Fruit fly (Drosophila melanogaster) whole organism, embryonic: ENCODE data around the gene CG31445.

Experiments used
- CG10979 ChIP-seq: fragments of 200-800 bp; sonication (Bioruptor generic); optimal IDR thresholded peaks from 2 replicates; lab custom pipeline; 2018; ENCODE audit warnings: missing biosample characterization, mild to moderate bottlenecking, missing genetic modification characterization, moderate library complexity
- CG14050 ChIP-seq: fragments of 200-800 bp; sonication (Bioruptor generic); IDR thresholded peaks from 3 replicates; pipeline ENCODE4 v1.3.6; 2022; ENCODE audit warnings: missing biosample characterization, missing genetic modification characterization
- CG15696 ChIP-seq: fragments of 200-800 bp; sonication (Bioruptor generic); optimal IDR thresholded peaks from 2 replicates; lab custom pipeline; 2019; ENCODE audit warnings: missing biosample characterization, mild to moderate bottlenecking, missing genetic modification characterization, moderate library complexity
- CG18599 ChIP-seq: fragments of 200-800 bp; sonication (Bioruptor generic); optimal IDR thresholded peaks from 3 replicates; lab custom pipeline; 2017; ENCODE audit warnings: missing biosample characterization, missing genetic modification characterization, mild to moderate bottlenecking, moderate library complexity, missing genetic modification reagents
- CG2712 ChIP-seq: fragments of 200-800 bp; optimal IDR thresholded peaks from 3 replicates; lab custom pipeline; 2019; ENCODE audit warnings: missing biosample characterization, mild to moderate bottlenecking, missing genetic modification characterization, moderate library complexity
- CG2889 ChIP-seq: fragments of 200-800 bp; sonication (Bioruptor generic); IDR thresholded peaks from 3 replicates; pipeline ENCODE4 v1.3.6; 2022; ENCODE audit warnings: missing biosample characterization, missing genetic modification characterization
- CG32767 ChIP-seq: fragments of 200-800 bp; sonication (Bioruptor generic); IDR thresholded peaks from 2 replicates; pipeline ENCODE4 v1.3.6; 2022; ENCODE audit warnings: missing biosample characterization, missing genetic modification characterization
- CG3726 ChIP-seq: fragments of 200-800 bp; sonication (Bioruptor generic); IDR thresholded peaks from 3 replicates; pipeline ENCODE4, ENCODE4 v1.3.6; 2022; ENCODE audit warnings: missing biosample characterization, missing genetic modification characterization
- CG4820 ChIP-seq: fragments of 200-800 bp; sonication (Bioruptor generic); optimal IDR thresholded peaks from 3 replicates; lab custom pipeline; 2016; ENCODE audit warnings: missing biosample characterization, missing genetic modification characterization
- CG8944 ChIP-seq: fragments of 200-800 bp; sonication (Bioruptor generic); optimal IDR thresholded peaks from 3 replicates; lab custom pipeline; 2016; ENCODE audit warnings: missing biosample characterization, missing genetic modification characterization
- Dad ChIP-seq: fragments of 200-800 bp; sonication (Bioruptor generic); optimal IDR thresholded peaks from 3 replicates; lab custom pipeline; 2016; ENCODE audit warnings: missing biosample characterization, missing genetic modification characterization
- Fer3 ChIP-seq: fragments of 200-800 bp; sonication (Bioruptor generic); optimal IDR thresholded peaks from 2 replicates; lab custom pipeline; 2018; ENCODE audit warnings: missing biosample characterization, mild to moderate bottlenecking, missing genetic modification characterization, moderate library complexity
- Gsc ChIP-seq: fragments of 200-800 bp; sonication (Bioruptor generic); IDR thresholded peaks from 2 replicates; pipeline ENCODE4 v1.3.6; 2022; ENCODE audit warnings: missing biosample characterization, missing genetic modification characterization
- H2.0 ChIP-seq: fragments of 200-800 bp; sonication (Bioruptor generic); IDR thresholded peaks from 2 replicates; pipeline ENCODE4 v1.3.6; 2022; ENCODE audit warnings: missing biosample characterization, missing genetic modification characterization
- Hmx ChIP-seq: fragments of 200-800 bp; sonication (Bioruptor generic); optimal IDR thresholded peaks from 2 replicates; lab custom pipeline; 2016; ENCODE audit warnings: missing biosample characterization, missing genetic modification characterization
- NfI ChIP-seq: fragments of 200-800 bp; sonication (Bioruptor generic); optimal IDR thresholded peaks from 3 replicates; lab custom pipeline; 2018; ENCODE audit warnings: missing biosample characterization, mild to moderate bottlenecking, missing genetic modification characterization, moderate library complexity
- Sox102F ChIP-seq: fragments of 200-800 bp; sonication (Bioruptor generic); optimal IDR thresholded peaks from 2 replicates; lab custom pipeline; 2018; ENCODE audit warnings: missing biosample characterization, mild to moderate bottlenecking, missing genetic modification characterization, moderate library complexity
- Sry-β ChIP-seq: fragments of 200-800 bp; sonication (Bioruptor generic); optimal IDR thresholded peaks from 2 replicates; lab custom pipeline; 2018; ENCODE audit warnings: missing biosample characterization, mild to moderate bottlenecking, missing genetic modification characterization, moderate library complexity
- Stat92E ChIP-seq, 3 experiments: fragments of >200 bp in 2 of 3; fragments of 200-800 bp in 1 of 3; sonication (Bioruptor generic) in 1 of 3; optimal IDR thresholded peaks; 2 replicates each; lab custom pipeline; 2017 to 2019; ENCODE audit warnings: missing biosample characterization in 3 of 3, missing genetic modification characterization in 3 of 3, mild to moderate bottlenecking in 1 of 3, moderate library complexity in 1 of 3
- bab2 ChIP-seq: fragments of 200-800 bp; sonication (Bioruptor generic); optimal IDR thresholded peaks from 2 replicates; lab custom pipeline; 2016; ENCODE audit warnings: missing biosample characterization, missing genetic modification characterization
- bcd ChIP-seq: fragments of 200-800 bp; sonication (Bioruptor generic); optimal IDR thresholded peaks from 2 replicates; lab custom pipeline; 2017; ENCODE audit warnings: missing biosample characterization, mild to moderate bottlenecking, missing genetic modification characterization
- chn ChIP-seq: fragments of 200-800 bp; sonication (Bioruptor generic); optimal IDR thresholded peaks from 2 replicates; lab custom pipeline; 2016; ENCODE audit warnings: missing biosample characterization, missing genetic modification characterization
- danr ChIP-seq: fragments of 200-800 bp; sonication (Bioruptor generic); IDR thresholded peaks from 2 replicates; pipeline ENCODE4 v1.3.6; 2022; ENCODE audit warnings: missing biosample characterization, missing genetic modification characterization
- dmrt11E ChIP-seq: fragments of 200-800 bp; sonication (Bioruptor generic); optimal IDR thresholded peaks from 3 replicates; lab custom pipeline; 2018; ENCODE audit warnings: missing biosample characterization, mild to moderate bottlenecking, missing genetic modification characterization, moderate library complexity
- en ChIP-seq: fragments of 200-800 bp; sonication (Bioruptor generic); optimal IDR thresholded peaks from 2 replicates; lab custom pipeline; 2016; ENCODE audit warnings: missing biosample characterization, missing genetic modification characterization
- eve ChIP-seq, 2 experiments: fragments of >200 bp; optimal IDR thresholded peaks; 2 replicates each; lab custom pipeline; 2017; ENCODE audit warnings: missing biosample characterization in 2 of 2, missing genetic modification characterization in 2 of 2
- gem ChIP-seq: fragments of 200-800 bp; sonication (Bioruptor generic); optimal IDR thresholded peaks from 2 replicates; lab custom pipeline; 2019; ENCODE audit warnings: missing biosample characterization, mild to moderate bottlenecking, missing genetic modification characterization, moderate library complexity
- kni ChIP-seq: fragments of 200-800 bp; sonication (Bioruptor generic); optimal IDR thresholded peaks from 3 replicates; lab custom pipeline; 2017; ENCODE audit warnings: mild to moderate bottlenecking, missing biosample characterization, missing genetic modification reagents, missing genetic modification characterization
- lola ChIP-seq, 3 experiments: fragments of >200 bp in 2 of 3; fragments of 200-800 bp in 1 of 3; sonication (Bioruptor generic) in 1 of 3; optimal IDR thresholded peaks; 2 replicates each; lab custom pipeline; 2017 to 2019; ENCODE audit warnings: missing biosample characterization in 3 of 3, missing genetic modification characterization in 3 of 3, mild to moderate bottlenecking in 1 of 3, moderate library complexity in 1 of 3
- mirr ChIP-seq: fragments of 200-800 bp; sonication (Bioruptor generic); optimal IDR thresholded peaks from 3 replicates; lab custom pipeline; 2018; ENCODE audit warnings: missing biosample characterization, mild to moderate bottlenecking, missing genetic modification characterization
- pnt ChIP-seq: fragments of 200-800 bp; sonication (Bioruptor generic); optimal IDR thresholded peaks from 3 replicates; lab custom pipeline; 2016; ENCODE audit warnings: missing biosample characterization, missing genetic modification characterization
- pros ChIP-seq: fragments of 200-800 bp; sonication (Bioruptor generic); optimal IDR thresholded peaks from 3 replicates; lab custom pipeline; 2019; ENCODE audit warnings: missing biosample characterization, mild to moderate bottlenecking, missing genetic modification characterization, moderate library complexity
- pum ChIP-seq: fragments of 200-800 bp; sonication (Bioruptor generic); optimal IDR thresholded peaks from 2 replicates; lab custom pipeline; 2016; ENCODE audit warnings: missing biosample characterization, missing genetic modification characterization
- row ChIP-seq: fragments of 200-800 bp; sonication (Bioruptor generic); IDR thresholded peaks from 3 replicates; pipeline ENCODE4 v1.3.6; 2022; ENCODE audit warnings: missing biosample characterization, missing genetic modification characterization
- sens ChIP-seq: fragments of 200-800 bp; sonication (Bioruptor generic); peaks from one replicate; lab custom pipeline; 2016; ENCODE audit warnings: missing biosample characterization, missing genetic modification characterization
- slbo ChIP-seq: fragments of 200-800 bp; sonication (Bioruptor generic); IDR thresholded peaks from 2 replicates; pipeline ENCODE4 v1.3.6; 2022; ENCODE audit warnings: missing biosample characterization, missing genetic modification characterization
- slou ChIP-seq: fragments of 200-800 bp; sonication (Bioruptor generic); optimal IDR thresholded peaks from 3 replicates; lab custom pipeline; 2016; ENCODE audit warnings: missing biosample characterization, missing genetic modification characterization
- slp2 ChIP-seq: fragments of 200-800 bp; sonication (Bioruptor generic); optimal IDR thresholded peaks from 2 replicates; lab custom pipeline; 2016; ENCODE audit warnings: missing biosample characterization, missing genetic modification characterization
- tll ChIP-seq, 2 experiments: fragments of 200-800 bp in 1 of 2; fragments of >200 bp in 1 of 2; sonication (Bioruptor generic) in 1 of 2; optimal IDR thresholded peaks; 2 replicates each; lab custom pipeline; 2017 to 2019; ENCODE audit warnings: missing biosample characterization in 2 of 2, missing genetic modification characterization in 2 of 2, mild to moderate bottlenecking in 1 of 2, moderate library complexity in 1 of 2
- trem ChIP-seq: fragments of 200-800 bp; optimal IDR thresholded peaks from 3 replicates; lab custom pipeline; 2019; ENCODE audit warnings: missing biosample characterization, mild to moderate bottlenecking, missing genetic modification characterization, moderate library complexity
- zen ChIP-seq: fragments of 200-800 bp; sonication (Bioruptor generic); optimal IDR thresholded peaks from 3 replicates; lab custom pipeline; 2018; ENCODE audit warnings: missing biosample characterization, mild to moderate bottlenecking, missing genetic modification characterization, moderate library complexity

CG31445 gene

dm6 chr3R:29265075-29265474 lies 20.4 kb upstream of the CG31445 start (continued):
- TF ChIP-seq kni, result peak; percentile 0
- TF ChIP-seq H2.0 (GFP tag; lab: Robert Waterston, UW), result peak; percentile 19; the same call in 1 of the 2 replicates
- TF ChIP-seq CG8944 (GFP tag; lab: Kevin White, UChicago), result no peak
- no peak for TF ChIP-seq mirr (GFP tag; lab: Kevin White, UChicago)
- no peak for TF ChIP-seq CG32767 (GFP tag; lab: Robert Waterston, UW)
- TF ChIP-seq CG14050, result no peak
- peak; percentile 8 for TF ChIP-seq CG4820 (GFP tag; lab: Kevin White, UChicago)
- TF ChIP-seq pum, result peak; percentile 20
- no peak for TF ChIP-seq Fer3
- TF ChIP-seq slbo, result no peak
- peak; percentile 44 for TF ChIP-seq bab2
- TF ChIP-seq trem (tag; lab: Kevin White, UChicago), result peak; percentile 36
- peak; percentile 15 for TF ChIP-seq Sox102F (GFP tag; lab: Kevin White, UChicago)
- no peak for TF ChIP-seq NfI
- no peak for TF ChIP-seq Dad (GFP tag; lab: Kevin White, UChicago)
- TF ChIP-seq Hmx (GFP tag; lab: Kevin White, UChicago), result no peak
- no peak for TF ChIP-seq slp2 (GFP tag; lab: Kevin White, UChicago)
- TF ChIP-seq eve (GFP tag; optimal IDR thresholded peaks at IDR 0.05; lab: Kevin White, UChicago), result no peak
- TF ChIP-seq bcd (GFP tag; lab: Kevin White, UChicago), result no peak

dm6 chr3R:29263264-29263663 lies 18.6 kb upstream of the CG31445 start:
- TF ChIP-seq Stat92E (GFP tag; optimal IDR thresholded peaks at IDR 0.05; lab: Kevin White, UChicago) (peak in 1 of 3 experiments; percentile 73), Gsc (GFP tag; lab: Robert Waterston, UW) (no peak), lola (GFP tag; optimal IDR thresholded peaks at IDR 0.05; lab: Kevin White, UChicago) (peak in 1 of 3 experiments; percentile 24), chn (GFP tag; lab: Kevin White, UChicago) (no peak), pros (peak; percentile 6), dmrt11E (tag; lab: Kevin White, UChicago) (peak; percentile 45), zen (tag; lab: Kevin White, UChicago) (peak; percentile 31), CG18599 (GFP tag; lab: Kevin White, UChicago) (no peak), CG10979 (tag; lab: Kevin White, UChicago) (peak; percentile 6), tll (GFP tag; optimal IDR thresholded peaks at IDR 0.05; lab: Kevin White, UChicago) (peak in 1 of 2 experiments; percentile 79), row (GFP tag; lab: Robert Waterston, UW) (peak; percentile 47; the same call in 2 of the 3 replicates), sens (peak; percentile 18), danr (GFP tag; lab: Robert Waterston, UW) (no peak), trem (tag; lab: Kevin White, UChicago) (peak; percentile 5), slou (GFP tag; lab: Kevin White, UChicago) (no peak), CG15696 (tag; lab: Kevin White, UChicago) (peak; percentile 4), pnt (GFP tag; lab: Kevin White, UChicago) (no peak), CG3726 (GFP tag; lab: Robert Waterston, UW) (no peak), en (GFP tag; lab: Kevin White, UChicago) (no peak), CG2712 (tag; lab: Kevin White, UChicago) (peak; percentile 6), gem (tag; lab: Kevin White, UChicago) (peak; percentile 1), CG2889 (GFP tag; lab: Robert Waterston, UW) (no peak), Sry-β (peak; percentile 88)
- TF ChIP-seq, all 482 proteins: peak for 14
